Worm (Caenorhabditis elegans) whole organism, young adult: ENCODE measurements around the gene D1014.2.

ENCODE experiments used
- B0019.2 ChIP-seq: fragments of 200-800 bp; sonication (Bioruptor generic); conservative IDR thresholded peaks from 2 replicates; pipeline ENCODE4 v1.3.6; 2022; ENCODE audit warnings: missing genetic modification reagents, missing genetic modification characterization, missing compliant biosample characterization
- B0035.1 ChIP-seq: sonication (generic microtip); optimal IDR thresholded peaks from 2 replicates; lab custom pipeline; 2016; ENCODE audit warnings: missing genetic modification characterization, mild to moderate bottlenecking, missing compliant biosample characterization, missing genotype, missing genetic modification reagents
- C17E4.6 ChIP-seq: fragments of 200-800 bp; sonication (Bioruptor generic); IDR thresholded peaks from 2 replicates; pipeline ENCODE4 v1.3.6; 2022; ENCODE audit warnings: missing genetic modification reagents, missing genetic modification characterization, missing compliant biosample characterization
- F10E7.11 ChIP-seq: sonication (generic microtip); optimal IDR thresholded peaks from 2 replicates; lab custom pipeline; 2017; ENCODE audit warnings: mild to moderate bottlenecking, missing genetic modification characterization, moderate library complexity, missing compliant biosample characterization
- F33H1.4 ChIP-seq: fragments of 200-800 bp; sonication (Bioruptor generic); IDR thresholded peaks from 2 replicates; pipeline ENCODE4 v1.3.6; 2022; ENCODE audit warnings: missing genetic modification reagents, missing genetic modification characterization, missing compliant biosample characterization
- F39B2.1 ChIP-seq: fragments of 200-800 bp; sonication (Bioruptor generic); IDR thresholded peaks from 2 replicates; pipeline ENCODE4 v1.3.6; 2022; ENCODE audit warnings: missing genetic modification reagents, missing genetic modification characterization, missing compliant biosample characterization
- F57C9.4 ChIP-seq: sonication (generic microtip); optimal IDR thresholded peaks from 2 replicates; lab custom pipeline; 2017; ENCODE audit warnings: mild to moderate bottlenecking, missing genetic modification characterization, missing compliant biosample characterization
- Y53F4B.3 ChIP-seq: fragments of 200-800 bp; sonication (Bioruptor generic); IDR thresholded peaks from 2 replicates; pipeline ENCODE4 v1.3.6; 2022; ENCODE audit warnings: missing genetic modification reagents, missing genetic modification characterization, missing compliant biosample characterization
- Y53G8AR.9 ChIP-seq: fragments of 200-800 bp; sonication (Bioruptor generic); conservative IDR thresholded peaks from 2 replicates; pipeline ENCODE4 v1.3.6; 2022; ENCODE audit warnings: missing genetic modification reagents, missing genetic modification characterization, missing compliant biosample characterization
- Y56A3A.18 ChIP-seq: fragments of 200-800 bp; sonication (Bioruptor generic); IDR thresholded peaks from 2 replicates; pipeline ENCODE4 v1.3.6; 2022; ENCODE audit warnings: missing genetic modification reagents, missing genetic modification characterization, missing compliant biosample characterization
- Y67H2A.10 ChIP-seq: fragments of 200-800 bp; sonication (Bioruptor generic); conservative IDR thresholded peaks from 2 replicates; pipeline ENCODE4 v1.3.6; 2022; ENCODE audit warnings: missing genetic modification reagents, missing genetic modification characterization, missing compliant biosample characterization
- ama-1 ChIP-seq, 3 experiments: fragments of 150-350 bp in 1 of 3; sonication (generic microtip) in 2 of 3; optimal IDR thresholded peaks; 2 replicates each; lab custom pipeline; 2014 to 2018; ENCODE audit warnings: missing biosample characterization in 2 of 3, missing genetic modification characterization in 2 of 3, missing genetic modification reagents in 2 of 3
- atf-7 ChIP-seq: sonication (generic microtip); optimal IDR thresholded peaks from 2 replicates; lab custom pipeline; 2017; ENCODE audit warnings: mild to moderate bottlenecking, missing genetic modification characterization, missing compliant biosample characterization
- ceh-58 ChIP-seq: fragments of 200-800 bp; sonication (Bioruptor generic); IDR thresholded peaks from 2 replicates; pipeline ENCODE4 v1.3.6; 2022; ENCODE audit warnings: missing genetic modification characterization, missing compliant biosample characterization
- chd-7 ChIP-seq: sonication (generic microtip); optimal IDR thresholded peaks from 2 replicates; lab custom pipeline; 2016; ENCODE audit warnings: mild to moderate bottlenecking, missing genetic modification characterization, moderate library complexity, missing compliant biosample characterization
- dpl-1 ChIP-seq: fragments of 150-350 bp; optimal IDR thresholded peaks from 2 replicates; lab custom pipeline; 2014; ENCODE audit warnings: missing biosample characterization, missing genetic modification reagents, missing genetic modification characterization
- efl-1 ChIP-seq: fragments of 150-350 bp; optimal IDR thresholded peaks from 2 replicates; lab custom pipeline; 2014; ENCODE audit warnings: missing biosample characterization, missing genetic modification reagents, missing genetic modification characterization
- egl-44 ChIP-seq: fragments of 200-800 bp; sonication (Bioruptor generic); IDR thresholded peaks from 2 replicates; pipeline ENCODE4 v1.3.6; 2022; ENCODE audit warnings: missing genetic modification reagents, missing genetic modification characterization, missing compliant biosample characterization
- fkh-3 ChIP-seq: sonication (generic microtip); optimal IDR thresholded peaks from 2 replicates; lab custom pipeline; 2016; ENCODE audit warnings: mild to moderate bottlenecking, missing genetic modification characterization, missing compliant biosample characterization
- him-1 ChIP-seq: sonication (generic microtip); optimal IDR thresholded peaks from 2 replicates; lab custom pipeline; 2016; ENCODE audit warnings: missing genotype, missing genetic modification reagents, missing genetic modification characterization, missing compliant biosample characterization
- hsf-1 ChIP-seq: fragments of 200-800 bp; sonication (Bioruptor generic); IDR thresholded peaks from 2 replicates; pipeline ENCODE4 v1.3.6; 2022; ENCODE audit warnings: missing genetic modification reagents, missing genetic modification characterization, missing compliant biosample characterization
- lin-26 ChIP-seq: fragments of 200-800 bp; sonication (Bioruptor generic); IDR thresholded peaks from 2 replicates; pipeline ENCODE4 v1.3.6; 2022; ENCODE audit warnings: missing genetic modification reagents, missing genetic modification characterization, missing compliant biosample characterization
- lin-35 ChIP-seq, 3 experiments: fragments of 150-350 bp in 2 of 3; sonication (generic microtip) in 1 of 3; optimal IDR thresholded peaks; 2 replicates each; lab custom pipeline; 2014 to 2018; ENCODE audit warnings: missing biosample characterization in 3 of 3, missing genetic modification characterization in 3 of 3, missing genetic modification reagents in 3 of 3
- lin-40 ChIP-seq: sonication (generic microtip); optimal IDR thresholded peaks from 2 replicates; lab custom pipeline; 2016; ENCODE audit warnings: missing genetic modification characterization, mild to moderate bottlenecking, missing compliant biosample characterization, missing genotype, missing genetic modification reagents
- lsl-1 ChIP-seq: fragments of 200-800 bp; sonication (Bioruptor generic); optimal IDR thresholded peaks from 2 replicates; lab custom pipeline; 2018; ENCODE audit warnings: mild to moderate bottlenecking, missing genetic modification characterization, moderate library complexity, missing compliant biosample characterization
- lsy-27 ChIP-seq: sonication (generic microtip); optimal IDR thresholded peaks from 2 replicates; lab custom pipeline; 2017; ENCODE audit warnings: missing genetic modification characterization, mild to moderate bottlenecking, missing compliant biosample characterization, antibody characterized with exemption, missing genotype, borderline replicate concordance; ENCODE audit not compliant: insufficient read depth
- madf-8 ChIP-seq: fragments of 200-800 bp; sonication (Bioruptor generic); conservative IDR thresholded peaks from 2 replicates; pipeline ENCODE4 v1.3.6; 2022; ENCODE audit warnings: missing genetic modification reagents, missing genetic modification characterization, missing compliant biosample characterization
- nfya-1 ChIP-seq: sonication (generic microtip); optimal IDR thresholded peaks from 2 replicates; lab custom pipeline; 2017; ENCODE audit warnings: antibody characterized with exemption, missing compliant biosample characterization, missing genetic modification characterization, borderline replicate concordance; ENCODE audit not compliant: insufficient read depth
- nfya-2 ChIP-seq: fragments of 200-800 bp; sonication (Bioruptor generic); IDR thresholded peaks from 2 replicates; pipeline ENCODE4 v1.3.6; 2022; ENCODE audit warnings: missing genetic modification reagents, missing genetic modification characterization, missing compliant biosample characterization
- pbrm-1 ChIP-seq: fragments of 200-800 bp; sonication (Bioruptor generic); IDR thresholded peaks from 2 replicates; pipeline ENCODE4 v1.3.6; 2022; ENCODE audit warnings: missing genetic modification reagents, missing genetic modification characterization, missing compliant biosample characterization
- repo-1 ChIP-seq: sonication (generic microtip); optimal IDR thresholded peaks from 2 replicates; lab custom pipeline; 2017; ENCODE audit warnings: mild to moderate bottlenecking, missing genetic modification characterization, missing compliant biosample characterization
- sdz-38 ChIP-seq: sonication (generic microtip); optimal IDR thresholded peaks from 2 replicates; lab custom pipeline; 2016; ENCODE audit warnings: missing genotype, missing genetic modification characterization, missing compliant biosample characterization
- sea-2 ChIP-seq: fragments of 200-800 bp; sonication (Bioruptor generic); IDR thresholded peaks from 2 replicates; pipeline ENCODE4 v1.3.6; 2022; ENCODE audit warnings: missing genetic modification characterization, missing compliant biosample characterization
- snpc-4 ChIP-seq, 5 experiments: fragments of 150-350 bp in 1 of 5; sonication (generic microtip) in 4 of 5; optimal IDR thresholded peaks; 2 replicates each; lab custom pipeline; 2014 to 2018; ENCODE audit warnings: missing genetic modification characterization in 5 of 5, missing biosample characterization in 3 of 5, antibody characterized with exemption in 2 of 5, mild to moderate bottlenecking in 2 of 5, missing compliant biosample characterization in 2 of 5, missing genotype in 2 of 5, moderate library complexity in 2 of 5, missing genetic modification reagents in 1 of 5
- sptf-2 ChIP-seq: fragments of 200-800 bp; sonication (Bioruptor generic); optimal IDR thresholded peaks from 2 replicates; lab custom pipeline; 2018; ENCODE audit warnings: mild to moderate bottlenecking, missing genetic modification characterization, missing compliant biosample characterization
- unc-130 ChIP-seq: sonication (generic microtip); optimal IDR thresholded peaks from 2 replicates; lab custom pipeline; 2016; ENCODE audit warnings: missing genetic modification reagents, missing genetic modification characterization, missing compliant biosample characterization
- xnd-1 ChIP-seq: sonication (generic microtip); optimal IDR thresholded peaks from 2 replicates; lab custom pipeline; 2016; ENCODE audit warnings: missing genotype, missing genetic modification reagents, missing genetic modification characterization, missing compliant biosample characterization
- zfh-2 ChIP-seq: fragments of 200-800 bp; sonication (Bioruptor generic); conservative IDR thresholded peaks from 2 replicates; pipeline ENCODE4 v1.3.6; 2022; ENCODE audit warnings: missing genetic modification reagents, missing genetic modification characterization, missing compliant biosample characterization
- ztf-18 ChIP-seq: sonication (generic microtip); optimal IDR thresholded peaks from 2 replicates; lab custom pipeline; 2016; ENCODE audit warnings: missing genotype, mild to moderate bottlenecking, missing genetic modification characterization, missing compliant biosample characterization
- ztf-6 ChIP-seq: fragments of 200-800 bp; sonication (Bioruptor generic); IDR thresholded peaks from 2 replicates; pipeline ENCODE4 v1.3.6; 2022; ENCODE audit warnings: missing genetic modification reagents, missing genetic modification characterization, missing compliant biosample characterization

The D1014.2 gene

DNA sequence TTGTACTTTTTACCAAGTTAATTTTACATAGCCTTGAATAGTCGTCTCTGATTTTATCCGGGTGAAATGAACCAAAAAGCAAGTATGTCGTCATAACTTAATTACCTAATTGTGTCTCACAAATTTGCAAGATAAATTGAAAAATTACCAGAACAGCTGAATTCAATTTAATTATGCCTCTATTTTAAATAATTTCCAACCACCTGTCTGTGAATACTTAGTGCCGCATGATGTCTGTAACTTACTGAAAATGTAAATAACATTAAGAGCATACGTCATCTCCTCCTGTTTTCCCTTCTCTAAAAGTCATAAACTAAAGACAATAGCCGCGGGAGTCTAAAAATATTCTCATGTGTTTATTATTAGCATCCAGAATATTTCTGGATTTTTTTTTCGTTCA lies 26.6 kb downstream of the D1014.2 start:
- TF ChIP-seq ztf-18 (no peak), F57C9.4 (no peak), ama-1 (optimal IDR thresholded peaks at IDR 0.05; lab: Kevin White, UChicago) (no peak), ama-1 (GFP tag; optimal IDR thresholded peaks at IDR 0.05; lab: Kevin White, UChicago) (no peak), zfh-2 (GFP tag; lab: Robert Waterston, UW) (no peak), sdz-38 (tag; lab: Kevin White, UChicago) (no peak), F10E7.11 (no peak), B0019.2 (GFP tag; lab: Robert Waterston, UW) (no peak), egl-44 (GFP tag; lab: Robert Waterston, UW) (no peak), atf-7 (tag; lab: Kevin White, UChicago) (no peak), xnd-1 (tag; lab: Kevin White, UChicago) (no peak), Y56A3A.18 (GFP tag; lab: Robert Waterston, UW) (no peak), dpl-1 (GFP tag; lab: Kevin White, UChicago) (no peak), snpc-4 (GFP tag; optimal IDR thresholded peaks at IDR 0.05; lab: Kevin White, UChicago) (no peak), snpc-4 (tag; optimal IDR thresholded peaks at IDR 0.05; lab: Kevin White, UChicago) (no peak), ztf-6 (GFP tag; lab: Robert Waterston, UW) (no peak), him-1 (tag; lab: Kevin White, UChicago) (no peak), lin-26 (GFP tag; lab: Robert Waterston, UW) (no peak), Y53F4B.3 (GFP tag; lab: Robert Waterston, UW) (no peak)

- no peak for TF ChIP-seq Y67H2A.10 (GFP tag; lab: Robert Waterston, UW)
- TF ChIP-seq lin-40 (tag; lab: Kevin White, UChicago), result no peak
- TF ChIP-seq nfya-2 (GFP tag; lab: Robert Waterston, UW), result no peak
- TF ChIP-seq C17E4.6 (GFP tag; lab: Robert Waterston, UW), result no peak
- TF ChIP-seq Y53F4B.3 (GFP tag; lab: Robert Waterston, UW), result no peak
- no peak for TF ChIP-seq pbrm-1
- no peak for TF ChIP-seq xnd-1 (tag; lab: Kevin White, UChicago)
- no peak for TF ChIP-seq snpc-4 (GFP tag; optimal IDR thresholded peaks at IDR 0.05; lab: Kevin White, UChicago)
- no peak for TF ChIP-seq snpc-4 (tag; optimal IDR thresholded peaks at IDR 0.05; lab: Kevin White, UChicago)
- TF ChIP-seq Y53G8AR.9 (GFP tag; lab: Robert Waterston, UW), result no peak
- TF ChIP-seq lsy-27 (tag; lab: Kevin White, UChicago), result no peak
- no peak for TF ChIP-seq nfya-1 (tag; lab: Kevin White, UChicago)
- no peak for TF ChIP-seq F39B2.1
- TF ChIP-seq sea-2, result no peak
- no peak for TF ChIP-seq B0035.1
- no peak for TF ChIP-seq unc-130
Measured at ce11 chrV:8171688-8172087, 28.0 kb downstream of the D1014.2 start.

- TF ChIP-seq nfya-1 (tag; lab: Kevin White, UChicago) (no peak), ceh-58 (no peak), efl-1 (no peak), C17E4.6 (GFP tag; lab: Robert Waterston, UW) (no peak)
- TF ChIP-seq, all 124 proteins: peak for 0
Measured at ce11 chrV:8177349-8177748, 33.6 kb downstream of the D1014.2 start, which contains the start of gene F20D6.9. F20D6.9 (minus strand) TSS chrV:8177449.

DNA sequence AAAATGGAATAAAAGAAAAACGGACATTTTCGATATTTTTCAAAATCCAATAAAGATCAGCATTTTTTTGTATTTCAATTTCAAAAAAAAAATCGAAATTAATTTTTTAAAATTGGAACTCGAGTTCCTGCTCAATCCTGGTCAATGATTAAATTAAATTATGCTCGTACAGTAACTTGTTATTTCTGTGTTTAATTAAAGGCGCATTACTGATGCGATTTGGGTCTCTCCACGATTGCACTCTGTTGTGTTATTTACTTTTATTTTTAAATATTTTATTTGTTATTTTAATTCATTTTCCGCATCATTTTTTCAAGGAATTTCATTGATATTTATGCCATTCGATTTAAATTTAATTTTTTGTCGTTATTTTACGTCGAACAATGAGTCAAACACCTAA lies 34.6 kb downstream of the D1014.2 start:
- TF ChIP-seq madf-8 (peak; percentile 43; the same call in 1 of the 2 replicates), chd-7 (tag; lab: Kevin White, UChicago) (no peak), hsf-1 (GFP tag; lab: Robert Waterston, UW) (0 out of 2 replicates have a peak, but pooled peaks have one; percentile 25), fkh-3 (tag; lab: Kevin White, UChicago) (no peak), B0019.2 (GFP tag; lab: Robert Waterston, UW) (no peak), lsl-1 (GFP tag; lab: Kevin White, UChicago) (peak; percentile 83), repo-1 (no peak), lin-35 (GFP tag; optimal IDR thresholded peaks at IDR 0.05; lab: Kevin White, UChicago) (no peak), sptf-2 (GFP tag; lab: Kevin White, UChicago) (no peak), F33H1.4 (GFP tag; lab: Robert Waterston, UW) (peak; percentile 79), xnd-1 (tag; lab: Kevin White, UChicago) (peak; percentile 1)
